Fruit fly (Drosophila melanogaster) whole organism, adult: ENCODE measurements around the gene Obp8a.

Experiments used
- CG1620 ChIP-seq: fragments of 200-800 bp; sonication (Bioruptor generic); optimal IDR thresholded peaks from 2 replicates; lab custom pipeline; 2016; ENCODE audit warnings: missing biosample characterization, missing genetic modification characterization
- CG7045 ChIP-seq: fragments of 200-800 bp; sonication (Bioruptor generic); optimal IDR thresholded peaks from 2 replicates; lab custom pipeline; 2017; ENCODE audit warnings: missing biosample characterization, mild to moderate bottlenecking, missing genetic modification characterization
- Hr96 ChIP-seq: fragments of 200-800 bp; sonication (Bioruptor generic); optimal IDR thresholded peaks from 2 replicates; lab custom pipeline; 2016; ENCODE audit warnings: missing biosample characterization, missing genetic modification characterization
- kay ChIP-seq: fragments of 200-800 bp; sonication (Bioruptor generic); peaks from one replicate; lab custom pipeline; 2016; ENCODE audit warnings: missing biosample characterization, missing genetic modification characterization, borderline replicate concordance
- ovo ChIP-seq: fragments of 200-800 bp; sonication (Bioruptor generic); optimal IDR thresholded peaks from 2 replicates; lab custom pipeline; 2016; ENCODE audit warnings: missing biosample characterization, missing genetic modification characterization

dm6 chrX:9248040-9248439, 33.4 kb downstream of the Obp8a start:
- TF ChIP-seq kay (GFP tag; lab: Kevin White, UChicago) (no peak), Hr96 (GFP tag; lab: Kevin White, UChicago) (no peak), ovo (GFP tag; lab: Kevin White, UChicago) (no peak), CG7045 (GFP tag; lab: Kevin White, UChicago) (no peak), CG1620 (GFP tag; lab: Kevin White, UChicago) (no peak)
